Fruit fly (Drosophila melanogaster): ENCODE results near the gene CG13622.

DNA sequence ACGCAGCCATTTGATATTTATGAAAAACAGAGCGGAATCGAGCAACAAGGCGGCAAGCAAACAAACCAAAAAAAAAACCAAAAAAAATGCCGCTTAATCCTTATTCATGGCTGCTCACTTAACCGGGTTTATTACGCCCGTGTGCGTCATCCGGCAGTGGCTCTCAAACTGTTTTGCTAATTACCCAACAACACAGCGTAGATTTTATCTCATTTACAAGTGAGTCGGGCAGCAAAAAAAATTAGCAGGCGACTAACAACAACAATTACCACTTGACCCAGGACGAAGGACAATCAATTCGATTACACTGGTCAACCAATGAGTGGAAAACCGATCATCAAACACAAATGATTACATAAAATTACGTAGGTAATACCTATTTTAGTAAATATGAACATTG is 24.7 kb upstream of the CG13622 start:
- TF ChIP-seq CG32121 (GFP tag; IDR thresholded peaks at IDR 0.05), result no peak
- TF ChIP-seq Snoo (tag; optimal IDR thresholded peaks at IDR 0.05), result no peak
- no peak for TF ChIP-seq CG17806 (tag; optimal IDR thresholded peaks at IDR 0.05)
- TF ChIP-seq CG12605 (GFP tag; IDR thresholded peaks at IDR 0.05), result no peak
- no peak for TF ChIP-seq CG15710 (tag; optimal IDR thresholded peaks at IDR 0.05)
- no peak for TF ChIP-seq gl (tag; optimal IDR thresholded peaks at IDR 0.05)
- TF ChIP-seq CG8159 (tag; optimal IDR thresholded peaks at IDR 0.05), result no peak
- TF ChIP-seq CG4496 (GFP tag; IDR thresholded peaks at IDR 0.05), result no peak
- no peak for TF ChIP-seq fd96Ca (GFP tag; IDR thresholded peaks at IDR 0.05)
- no peak for TF ChIP-seq Pif1A (GFP tag; optimal IDR thresholded peaks at IDR 0.05)

Data from whole organism, pupa.